In genomic region chr3L:409791-410190, dm6 we compare ENCODE assay signal across 3 fruit fly cellular contexts.
A peak's percentile ranks its signal among the peaks of the same experiment; 100 is the strongest.
TF ChIP-seq lines count a peak whose summit lies in the region.

No protein-coding gene starts in this region.

- TF ChIP-seq CTCF in whole organism, embryonic (GFP tag; optimal IDR thresholded peaks at IDR 0.05; lab: Kevin White, UChicago) = no peak

TF ChIP-seq in whole organism, embryonic, 481 proteins besides CTCF, POLR2A, EP300 and RAD21:
- peak; percentile 86; the same call in 1 of the 2 replicates for TF ChIP-seq vvl (GFP tag; IDR thresholded peaks at IDR 0.05; lab: Robert Waterston, UW)
- peak; percentile 48 for TF ChIP-seq abd-A (tag; optimal IDR thresholded peaks at IDR 0.05; lab: Kevin White, UChicago)
- TF ChIP-seq Nf-YC (tag; optimal IDR thresholded peaks at IDR 0.05; lab: Kevin White, UChicago) = peak; percentile 80
- no peak for TF ChIP-seq CG10267 (tag; optimal IDR thresholded peaks at IDR 0.05; lab: Kevin White, UChicago)
- TF ChIP-seq dpn (GFP tag; optimal IDR thresholded peaks at IDR 0.05; lab: Kevin White, UChicago) = no peak
- TF ChIP-seq crol (GFP tag; IDR thresholded peaks at IDR 0.05; lab: Robert Waterston, UW) = peak; percentile 71
- no peak for TF ChIP-seq Bteb2 (GFP tag; optimal IDR thresholded peaks at IDR 0.05; lab: Kevin White, UChicago)
- peak; percentile 61 for TF ChIP-seq kni (GFP tag; optimal IDR thresholded peaks at IDR 0.05; lab: Kevin White, UChicago)
- TF ChIP-seq CG1832 (GFP tag; optimal IDR thresholded peaks at IDR 0.05; lab: Kevin White, UChicago) = peak; percentile 52
- no peak for TF ChIP-seq CG6175 (GFP tag; IDR thresholded peaks at IDR 0.05; lab: Robert Waterston, UW)
- TF ChIP-seq Blimp-1 (GFP tag; optimal IDR thresholded peaks at IDR 0.05; lab: Kevin White, UChicago) = peak; percentile 25
- TF ChIP-seq sd (tag; optimal IDR thresholded peaks at IDR 0.05; lab: Kevin White, UChicago) = peak; percentile 64
- TF ChIP-seq Nf-YB (GFP tag; optimal IDR thresholded peaks at IDR 0.05; lab: Kevin White, UChicago) = peak; percentile 69
- TF ChIP-seq vfl (GFP tag; optimal IDR thresholded peaks at IDR 0.05; lab: Kevin White, UChicago) = no peak

TF ChIP-seq in whole organism, prepupa, 60 proteins besides CTCF, POLR2A, EP300 and RAD21:
- TF ChIP-seq fkh (GFP tag; optimal IDR thresholded peaks at IDR 0.05; lab: Kevin White, UChicago) = peak; percentile 75
- TF ChIP-seq Eip78C (GFP tag; lab: Kevin White, UChicago) = no peak
- no peak for TF ChIP-seq Ets96B (tag; optimal IDR thresholded peaks at IDR 0.05; lab: Kevin White, UChicago)
TF ChIP-seq in whole organism, prepupa: peak in this region for 1.

TF ChIP-seq in whole organism, wandering third instar larva, 38 proteins besides CTCF, POLR2A, EP300 and RAD21:
- TF ChIP-seq fru (GFP tag; optimal IDR thresholded peaks at IDR 0.05; lab: Kevin White, UChicago) = peak; percentile 4
- TF ChIP-seq sv (GFP tag; optimal IDR thresholded peaks at IDR 0.05; lab: Kevin White, UChicago) = no peak

Comparison
In these comparisons a context has a peak if more than half of its experiments do, and no peak if none do; other contexts are left out.
1. Of the 7 proteins assayed by ChIP-seq in both whole organism, embryonic and whole organism, prepupa: peak only in whole organism, embryonic: Blimp-1; only in whole organism, prepupa: none; in both: none; in neither: 6.